Worm (Caenorhabditis elegans) whole organism, L3 larva: Measurements from ENCODE around the gene ZK512.2.

Experiments used
- R02D3.7 ChIP-seq: fragments of 150-350 bp; optimal IDR thresholded peaks from 2 replicates; lab custom pipeline; 2014; ENCODE audit warnings: missing biosample characterization, missing genetic modification characterization
- ZK546.5 ChIP-seq: sonication (generic microtip); optimal IDR thresholded peaks from 2 replicates; lab custom pipeline; 2017; ENCODE audit warnings: missing biosample characterization, missing genetic modification characterization
- ama-1 ChIP-seq: fragments of 150-350 bp; optimal IDR thresholded peaks from 2 replicates; lab custom pipeline; 2018
- ceh-16 ChIP-seq: sonication (generic microtip); optimal IDR thresholded peaks from 2 replicates; lab custom pipeline; 2017; ENCODE audit warnings: missing biosample characterization, missing genetic modification characterization
- ceh-9 ChIP-seq: sonication (generic microtip); optimal IDR thresholded peaks from 2 replicates; lab custom pipeline; 2018; ENCODE audit warnings: missing biosample characterization, missing genetic modification characterization
- daf-12 ChIP-seq: fragments of 150-350 bp; optimal IDR thresholded peaks from 2 replicates; lab custom pipeline; 2014; ENCODE audit warnings: missing biosample characterization, missing genetic modification reagents, missing genetic modification characterization
- egl-27 ChIP-seq: sonication (generic microtip); optimal IDR thresholded peaks from 4 replicates; lab custom pipeline; 2017; ENCODE audit warnings: missing biosample characterization, missing genetic modification reagents, missing genetic modification characterization
- egl-5 ChIP-seq: fragments of 150-350 bp; optimal IDR thresholded peaks from 2 replicates; lab custom pipeline; 2017; ENCODE audit warnings: missing biosample characterization, missing genetic modification reagents, missing genetic modification characterization, inconsistent platforms
- elt-1 ChIP-seq: fragments of 150-350 bp; optimal IDR thresholded peaks from 2 replicates; lab custom pipeline; 2014; ENCODE audit warnings: missing biosample characterization, missing genetic modification characterization
- elt-2 ChIP-seq: sonication (generic microtip); optimal IDR thresholded peaks from 2 replicates; lab custom pipeline; 2016; ENCODE audit warnings: missing genetic modification reagents, mild to moderate bottlenecking, missing genetic modification characterization, missing compliant biosample characterization
- elt-3 ChIP-seq, 3 experiments: fragments of 150-350 bp in 1 of 3; sonication (generic microtip) in 2 of 3; optimal IDR thresholded peaks; 2 replicates in 2 of 3; 4 replicates in 1 of 3; lab custom pipeline; 2014 to 2017; ENCODE audit warnings: missing biosample characterization in 3 of 3, missing genetic modification characterization in 3 of 3
- eor-1 ChIP-seq, 2 experiments: fragments of 150-350 bp; optimal IDR thresholded peaks; 2 replicates each; lab custom pipeline; 2014 to 2018; ENCODE audit warnings: missing biosample characterization in 2 of 2, missing genetic modification characterization in 2 of 2
- fkh-10 ChIP-seq: sonication (generic microtip); optimal IDR thresholded peaks from 2 replicates; lab custom pipeline; 2017; ENCODE audit warnings: missing biosample characterization, missing genetic modification reagents, missing genetic modification characterization
- fkh-2 ChIP-seq: fragments of 150-350 bp; optimal IDR thresholded peaks from 2 replicates; lab custom pipeline; 2014; ENCODE audit warnings: missing biosample characterization, missing genetic modification reagents, missing genetic modification characterization
- fos-1 ChIP-seq: fragments of 150-350 bp; optimal IDR thresholded peaks from 2 replicates; lab custom pipeline; 2014; ENCODE audit warnings: missing biosample characterization, missing genetic modification characterization
- jun-1 ChIP-seq: fragments of 150-350 bp; optimal IDR thresholded peaks from 2 replicates; lab custom pipeline; 2014; ENCODE audit warnings: missing biosample characterization, missing genetic modification reagents, missing genetic modification characterization
- lin-39 ChIP-seq: fragments of 150-350 bp; optimal IDR thresholded peaks from 2 replicates; lab custom pipeline; 2018; ENCODE audit warnings: missing biosample characterization, missing genetic modification reagents, missing genetic modification characterization
- mdl-1 ChIP-seq: fragments of 150-350 bp; optimal IDR thresholded peaks from 2 replicates; lab custom pipeline; 2014; ENCODE audit warnings: missing biosample characterization, missing genetic modification characterization
- mml-1 ChIP-seq: fragments of 150-350 bp; sonication (generic microtip); optimal IDR thresholded peaks from 3 replicates; lab custom pipeline; 2014; ENCODE audit warnings: missing biosample characterization, missing genetic modification characterization
- nfya-1 ChIP-seq: sonication (generic microtip); optimal IDR thresholded peaks from 2 replicates; lab custom pipeline; 2017; ENCODE audit warnings: missing genetic modification characterization, mild to moderate bottlenecking, missing compliant biosample characterization, antibody characterized with exemption, moderate library complexity; ENCODE audit not compliant: insufficient read depth
- nhr-11 ChIP-seq: fragments of 150-350 bp; optimal IDR thresholded peaks from 2 replicates; lab custom pipeline; 2014; ENCODE audit warnings: missing biosample characterization, missing genetic modification characterization
- nhr-12 ChIP-seq: fragments of 150-350 bp; optimal IDR thresholded peaks from 2 replicates; lab custom pipeline; 2014; ENCODE audit warnings: missing biosample characterization, missing genetic modification characterization
- nhr-237 ChIP-seq: fragments of 150-350 bp; optimal IDR thresholded peaks from 2 replicates; lab custom pipeline; 2014; ENCODE audit warnings: missing biosample characterization, missing genetic modification characterization
- nhr-25 ChIP-seq: sonication (generic microtip); optimal IDR thresholded peaks from 2 replicates; lab custom pipeline; 2017; ENCODE audit warnings: missing biosample characterization, missing genetic modification characterization
- nhr-28 ChIP-seq: fragments of 150-350 bp; optimal IDR thresholded peaks from 2 replicates; lab custom pipeline; 2014; ENCODE audit warnings: missing biosample characterization, missing genetic modification characterization
- nhr-43 ChIP-seq: sonication (generic microtip); optimal IDR thresholded peaks from 2 replicates; lab custom pipeline; 2016; ENCODE audit warnings: mild to moderate bottlenecking, missing genetic modification characterization, missing compliant biosample characterization; ENCODE audit not compliant: poor library complexity, severe bottlenecking
- nhr-67 ChIP-seq: fragments of 150-350 bp; optimal IDR thresholded peaks from 2 replicates; lab custom pipeline; 2014; ENCODE audit warnings: missing biosample characterization, missing genetic modification characterization
- nhr-76 ChIP-seq: fragments of 150-350 bp; sonication (generic microtip); optimal IDR thresholded peaks from 5 replicates; lab custom pipeline; 2014; ENCODE audit warnings: missing biosample characterization, missing genetic modification characterization
- nhr-77 ChIP-seq: fragments of 150-350 bp; optimal IDR thresholded peaks from 2 replicates; lab custom pipeline; 2014; ENCODE audit warnings: missing biosample characterization, missing genetic modification characterization
- skn-1 ChIP-seq: fragments of 150-350 bp; optimal IDR thresholded peaks from 2 replicates; lab custom pipeline; 2014; ENCODE audit warnings: missing biosample characterization, missing genetic modification characterization
- snpc-4 ChIP-seq: fragments of 150-350 bp; optimal IDR thresholded peaks from 2 replicates; lab custom pipeline; 2014; ENCODE audit warnings: missing biosample characterization, missing genetic modification characterization
- tbx-2 ChIP-seq: sonication (generic microtip); optimal IDR thresholded peaks from 2 replicates; lab custom pipeline; 2016; ENCODE audit warnings: mild to moderate bottlenecking, missing genetic modification characterization, missing compliant biosample characterization
- unc-62 ChIP-seq: fragments of 150-350 bp; sonication (generic microtip); optimal IDR thresholded peaks from 4 replicates; lab custom pipeline; 2014; ENCODE audit warnings: missing biosample characterization, missing genetic modification reagents, missing genetic modification characterization
- zag-1 ChIP-seq: fragments of 150-350 bp; optimal IDR thresholded peaks from 2 replicates; lab custom pipeline; 2014; ENCODE audit warnings: missing biosample characterization, missing genetic modification characterization

Gene ZK512.2

DNA sequence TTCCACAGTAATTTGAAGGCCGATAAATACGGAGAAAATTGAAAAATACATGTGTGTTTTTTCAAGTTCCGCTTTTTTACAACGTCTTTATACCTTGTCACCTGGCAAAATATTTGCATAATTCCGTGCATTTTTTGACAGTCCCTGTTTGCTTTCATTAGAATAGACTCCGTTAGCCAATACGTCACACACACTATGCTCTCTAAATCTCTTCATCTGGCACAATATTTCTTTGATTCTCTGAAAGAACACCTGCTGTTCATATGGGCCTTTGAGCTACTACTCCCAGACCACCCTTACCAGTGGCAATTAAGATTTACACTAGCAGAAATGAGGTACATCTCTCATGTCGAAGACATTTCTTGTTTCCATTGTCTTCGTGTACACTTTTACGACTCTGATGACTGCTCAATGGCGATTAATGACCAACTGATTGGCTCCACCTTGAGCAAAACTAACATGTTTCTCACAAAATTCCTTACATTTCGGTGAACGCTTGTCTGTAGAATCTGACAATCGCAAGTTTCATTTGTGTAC lies 26.2 kb downstream of the ZK512.2 start, which contains the start of gene grl-11:
TSS of gene grl-11 (minus strand) at position 51 of the 537 bp plus-strand sequence.
- TF ChIP-seq ama-1 (no peak), lin-39 (tag; lab: Kevin White, UChicago) (no peak), nhr-12 (no peak), nhr-76 (tag; lab: Kevin White, UChicago) (no peak), nhr-77 (tag; lab: Kevin White, UChicago) (no peak), nhr-28 (tag; lab: Kevin White, UChicago) (no peak), nhr-11 (no peak), fkh-2 (tag; lab: Kevin White, UChicago) (no peak), zag-1 (tag; lab: Kevin White, UChicago) (no peak), snpc-4 (tag; lab: Kevin White, UChicago) (no peak), nfya-1 (tag; lab: Kevin White, UChicago) (no peak), nhr-43 (tag; lab: Kevin White, UChicago) (no peak), elt-2 (tag; lab: Kevin White, UChicago) (no peak), jun-1 (tag; lab: Kevin White, UChicago) (no peak), mml-1 (tag; lab: Kevin White, UChicago) (no peak), egl-27 (tag; lab: Kevin White, UChicago) (no peak)

DNA sequence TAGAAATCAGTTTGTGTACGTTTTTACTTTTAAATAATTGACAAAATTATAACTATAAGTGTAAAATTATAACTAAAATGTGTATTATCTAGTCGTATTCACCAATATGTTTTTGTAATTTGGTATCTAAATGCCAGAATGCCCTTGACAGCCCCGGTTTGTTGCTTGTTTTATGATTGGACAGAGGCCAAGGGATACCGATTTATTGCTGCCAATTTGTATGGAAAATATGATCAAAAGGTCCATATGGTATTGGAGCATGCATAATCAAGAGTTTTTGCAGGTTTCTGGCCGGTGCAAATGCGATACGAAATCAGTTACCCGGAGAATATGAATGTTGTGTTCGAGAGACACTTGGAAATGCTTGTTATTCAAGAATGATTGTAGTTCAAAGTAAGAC lies 28.8 kb downstream of the ZK512.2 start:
- TF ChIP-seq ZK546.5 (no peak), fkh-10 (GFP tag; lab: Kevin White, UChicago) (no peak), nhr-43 (tag; lab: Kevin White, UChicago) (no peak), eor-1 (tag; optimal IDR thresholded peaks at IDR 0.05; lab: Kevin White, UChicago) (no peak), nhr-67 (tag; lab: Kevin White, UChicago) (no peak), skn-1 (no peak), ama-1 (no peak), fos-1 (tag; lab: Kevin White, UChicago) (no peak), tbx-2 (tag; lab: Kevin White, UChicago) (no peak), unc-62 (GFP tag; lab: Kevin White, UChicago) (no peak), egl-5 (tag; lab: Kevin White, UChicago) (no peak), elt-1 (tag; lab: Kevin White, UChicago) (no peak)

DNA sequence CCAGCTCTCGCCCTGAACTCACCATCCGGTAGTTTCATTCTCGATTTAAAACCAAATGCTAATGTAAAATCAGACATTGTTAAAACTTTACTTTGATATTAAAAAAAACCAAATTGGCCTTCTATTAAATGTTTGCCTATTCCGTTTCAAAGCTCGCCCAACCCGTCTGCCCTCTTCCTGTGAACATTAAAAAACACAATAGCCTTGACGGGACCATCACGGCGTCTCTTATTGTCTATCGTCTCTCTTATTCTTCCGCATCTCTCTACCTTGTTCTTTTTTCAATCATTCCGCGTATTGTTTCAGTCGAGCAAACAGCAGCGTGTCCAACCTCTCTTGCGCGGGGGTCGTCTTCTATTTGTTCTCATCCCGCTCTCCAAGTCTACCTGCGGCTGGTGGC lies 29.9 kb downstream of the ZK512.2 start, which contains the start of gene ZK512.1:
TSS of gene ZK512.1 (plus strand) at position 301 of the 400 bp plus-strand sequence.
- TF ChIP-seq nhr-43 (tag; lab: Kevin White, UChicago) (no peak), egl-27 (tag; lab: Kevin White, UChicago) (no peak), daf-12 (no peak), elt-3 (tag; optimal IDR thresholded peaks at IDR 0.05; lab: Kevin White, UChicago) (no peak), nhr-28 (tag; lab: Kevin White, UChicago) (no peak)

DNA sequence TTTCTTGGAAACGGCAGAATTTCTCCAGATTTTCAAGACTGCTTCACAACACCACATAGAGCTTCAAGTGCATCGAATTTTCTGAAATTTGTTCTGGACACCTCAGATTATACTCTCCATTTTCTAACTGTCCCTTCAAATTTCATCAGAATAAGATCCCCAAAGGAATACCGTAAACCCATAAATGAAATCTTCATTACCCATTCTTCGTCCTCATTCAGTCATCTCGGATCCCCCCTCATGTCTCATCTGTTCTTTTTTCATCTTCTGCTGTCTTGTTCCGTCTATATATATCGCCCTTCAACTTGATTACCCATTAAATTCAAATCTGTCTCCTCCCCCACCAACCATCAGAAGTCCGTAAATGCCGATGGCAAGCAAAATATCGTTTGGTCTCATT lies 30.5 kb downstream of the ZK512.2 start:
- TF ChIP-seq R02D3.7 (tag; lab: Kevin White, UChicago) (no peak), nhr-43 (tag; lab: Kevin White, UChicago) (no peak), unc-62 (GFP tag; lab: Kevin White, UChicago) (no peak), mdl-1 (tag; lab: Kevin White, UChicago) (no peak), jun-1 (tag; lab: Kevin White, UChicago) (no peak), ceh-9 (tag; lab: Kevin White, UChicago) (no peak), fos-1 (tag; lab: Kevin White, UChicago) (no peak), daf-12 (no peak), eor-1 (tag; optimal IDR thresholded peaks at IDR 0.05; lab: Kevin White, UChicago) (no peak), nhr-11 (no peak), ama-1 (no peak), ceh-16 (tag; lab: Kevin White, UChicago) (no peak), nfya-1 (tag; lab: Kevin White, UChicago) (no peak), skn-1 (no peak), nhr-77 (tag; lab: Kevin White, UChicago) (no peak), nhr-237 (tag; lab: Kevin White, UChicago) (no peak)

DNA sequence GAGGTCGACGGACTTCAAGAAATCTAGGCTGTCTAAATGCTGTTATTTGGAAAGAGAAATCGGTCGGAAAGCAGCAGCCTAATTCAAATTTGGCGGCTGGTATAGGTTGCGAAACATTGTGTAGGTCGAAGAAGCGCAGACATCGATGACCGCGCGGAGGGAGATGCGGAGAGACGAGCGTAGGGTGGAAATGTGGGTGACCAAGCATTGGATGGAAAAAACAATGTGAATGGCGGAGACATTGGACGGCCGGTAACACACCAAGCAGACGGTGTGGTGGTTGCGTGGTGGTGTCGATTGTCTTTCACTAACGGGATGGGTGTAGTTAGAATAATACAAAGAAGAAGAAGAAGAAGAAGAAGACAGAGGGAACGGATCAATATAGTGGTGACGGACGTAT lies 32.1 kb downstream of the ZK512.2 start:
- TF ChIP-seq eor-1 (tag; optimal IDR thresholded peaks at IDR 0.05; lab: Kevin White, UChicago): no peak
- TF ChIP-seq nhr-25: peak; percentile 17
- no peak for TF ChIP-seq nhr-67 (tag; lab: Kevin White, UChicago)
- no peak for TF ChIP-seq nfya-1 (tag; lab: Kevin White, UChicago)
